Fruit fly (Drosophila melanogaster): Measurements from ENCODE around the gene f.
A peak's percentile ranks its signal among the peaks of the same experiment; 100 is the strongest.

Gene f

DNA sequence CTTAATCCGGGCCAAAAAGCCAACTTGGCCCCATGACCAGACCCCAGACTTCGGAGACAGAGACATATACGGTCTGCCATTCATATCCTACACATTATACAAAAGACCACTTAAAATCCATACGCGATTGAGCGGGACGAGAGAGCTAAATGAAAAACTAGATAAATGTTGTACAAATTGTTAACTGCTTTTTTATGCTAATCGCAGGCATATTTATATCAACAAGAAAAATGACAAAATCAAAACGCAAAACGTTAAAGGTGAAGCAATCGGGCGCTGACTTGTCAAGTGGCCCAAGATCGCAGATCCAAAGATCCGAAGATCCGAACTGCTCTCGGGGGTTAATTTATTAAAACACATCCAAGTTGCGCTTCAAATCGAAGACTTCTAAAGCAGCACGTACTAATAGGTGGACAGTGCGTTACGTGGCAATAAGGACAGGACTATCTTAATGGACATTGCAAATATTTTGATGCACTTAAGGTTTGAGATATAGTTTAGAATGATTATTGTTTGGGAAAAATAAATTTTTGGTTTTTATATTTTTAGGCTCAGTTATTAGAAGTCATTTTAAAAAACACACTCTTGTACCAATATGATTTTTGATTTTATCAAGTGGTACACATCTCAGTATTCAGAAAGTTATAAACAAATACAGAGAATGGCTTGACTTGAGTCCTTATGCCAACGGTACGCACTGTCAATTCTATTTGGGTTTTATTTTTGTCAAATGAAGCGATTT, 97.4 kb downstream of the f start (continued):
- peak; percentile 49 for TF ChIP-seq CG2712 (tag; optimal IDR thresholded peaks at IDR 0.05)
- no peak for TF ChIP-seq BEAF-32 (GFP tag; optimal IDR thresholded peaks at IDR 0.05)
- no peak for TF ChIP-seq insv (GFP tag; optimal IDR thresholded peaks at IDR 0.05)
- no peak for TF ChIP-seq CG9609 (GFP tag; optimal IDR thresholded peaks at IDR 0.05)
- no peak for TF ChIP-seq da (GFP tag; optimal IDR thresholded peaks at IDR 0.05)
- no peak for TF ChIP-seq CG16815 (GFP tag; optimal IDR thresholded peaks at IDR 0.05)
- TF ChIP-seq CG9437 (GFP tag; optimal IDR thresholded peaks at IDR 0.05): peak; percentile 23
- TF ChIP-seq CG10366 (GFP tag; IDR thresholded peaks at IDR 0.05): no peak; the same call in 1 of the 2 replicates
- peak in 1 of 2 experiments; percentile 73 for TF ChIP-seq eve (GFP tag; optimal IDR thresholded peaks at IDR 0.05)
- TF ChIP-seq sc (optimal IDR thresholded peaks at IDR 0.05): no peak
- no peak for TF ChIP-seq sc (GFP tag; optimal IDR thresholded peaks at IDR 0.05)
- no peak for TF ChIP-seq CG18476 (GFP tag; optimal IDR thresholded peaks at IDR 0.05)
- TF ChIP-seq CG6765 (GFP tag; optimal IDR thresholded peaks at IDR 0.05): no peak
- TF ChIP-seq amos (GFP tag; IDR thresholded peaks at IDR 0.05; ENCODE audit: partially characterized antibody): no peak
- TF ChIP-seq CG10267 (tag; optimal IDR thresholded peaks at IDR 0.05): peak; percentile 35
- no peak for TF ChIP-seq CG4404 (GFP tag; IDR thresholded peaks at IDR 0.05)
- TF ChIP-seq Sry-β (GFP tag; optimal IDR thresholded peaks at IDR 0.05): no peak
- no peak for TF ChIP-seq CG17328 (GFP tag; IDR thresholded peaks at IDR 0.05)
- TF ChIP-seq schlank (tag; optimal IDR thresholded peaks at IDR 0.05): no peak
- TF ChIP-seq sob (GFP tag; IDR thresholded peaks at IDR 0.05): no peak
- no peak for TF ChIP-seq CTCF (GFP tag; optimal IDR thresholded peaks at IDR 0.05)
- peak; percentile 16 to 44 for TF ChIP-seq dpn (GFP tag; optimal IDR thresholded peaks at IDR 0.05)
- peak; percentile 40 for TF ChIP-seq Ptx1 (GFP tag; IDR thresholded peaks at IDR 0.05)
- TF ChIP-seq ems (GFP tag; optimal IDR thresholded peaks at IDR 0.05): peak; percentile 23
- TF ChIP-seq CG6791 (GFP tag; IDR thresholded peaks at IDR 0.05; ENCODE audit: partially characterized antibody): no peak
- TF ChIP-seq mam (GFP tag; optimal IDR thresholded peaks at IDR 0.05): peak; percentile 59
- no peak for TF ChIP-seq Ssrp (tag; optimal IDR thresholded peaks at IDR 0.05)
- no peak for TF ChIP-seq croc (GFP tag; conservative IDR thresholded peaks at IDR 0.05)
- TF ChIP-seq CG31224 (GFP tag; IDR thresholded peaks at IDR 0.05): no peak
- peak; percentile 13 for TF ChIP-seq Myb (GFP tag; optimal IDR thresholded peaks at IDR 0.05)
- peak; percentile 42 for TF ChIP-seq HLH54F (GFP tag; optimal IDR thresholded peaks at IDR 0.05)
- no peak for TF ChIP-seq CkIIα-i1 (GFP tag; IDR thresholded peaks at IDR 0.05)
- peak; percentile 19 for TF ChIP-seq HmgZ (tag; optimal IDR thresholded peaks at IDR 0.05)
- TF ChIP-seq CG12391 (tag; optimal IDR thresholded peaks at IDR 0.05): peak; percentile 48
- peak; percentile 20 for TF ChIP-seq Deaf1 (tag; optimal IDR thresholded peaks at IDR 0.05)
- TF ChIP-seq unc-4 (GFP tag; IDR thresholded peaks at IDR 0.05; ENCODE audit: partially characterized antibody): no peak
- TF ChIP-seq pb (GFP tag; optimal IDR thresholded peaks at IDR 0.05): no peak
- TF ChIP-seq stc (GFP tag; IDR thresholded peaks at IDR 0.05): no peak
- TF ChIP-seq CG2116 (GFP tag; optimal IDR thresholded peaks at IDR 0.05): no peak
- TF ChIP-seq psq (GFP tag; optimal IDR thresholded peaks at IDR 0.05): no peak
- no peak for TF ChIP-seq lov (optimal IDR thresholded peaks at IDR 0.05)
- no peak for TF ChIP-seq lov (GFP tag; IDR thresholded peaks at IDR 0.05)
- TF ChIP-seq Lpt (GFP tag; optimal IDR thresholded peaks at IDR 0.05): no peak
- no peak for TF ChIP-seq gsb-n (tag; optimal IDR thresholded peaks at IDR 0.05)
- TF ChIP-seq sima (GFP tag; optimal IDR thresholded peaks at IDR 0.05): no peak
- peak; percentile 16 for TF ChIP-seq Usf (GFP tag; optimal IDR thresholded peaks at IDR 0.05)
- TF ChIP-seq chif (GFP tag; optimal IDR thresholded peaks at IDR 0.05): no peak
- TF ChIP-seq Hand (GFP tag; optimal IDR thresholded peaks at IDR 0.05): no peak
- no peak for TF ChIP-seq CG14860 (GFP tag; IDR thresholded peaks at IDR 0.05; ENCODE audit: partially characterized antibody)
- peak; percentile 60 for TF ChIP-seq CG13296 (GFP tag; optimal IDR thresholded peaks at IDR 0.05)
- peak; percentile 13 for TF ChIP-seq CG34376 (GFP tag; optimal IDR thresholded peaks at IDR 0.05)

Measured in whole organism, embryonic.